Worm (Caenorhabditis elegans): ENCODE results near the gene mup-4.

- no peak for TF ChIP-seq nhr-237 (tag; optimal IDR thresholded peaks at IDR 0.05)
- TF ChIP-seq pqm-1 (tag; optimal IDR thresholded peaks at IDR 0.05): no peak
- no peak for TF ChIP-seq mdl-1 (tag; optimal IDR thresholded peaks at IDR 0.05)
- TF ChIP-seq unc-62 (GFP tag; optimal IDR thresholded peaks at IDR 0.05): no peak
- TF ChIP-seq egl-5 (tag; optimal IDR thresholded peaks at IDR 0.05): no peak
- no peak for TF ChIP-seq nhr-28 (tag; optimal IDR thresholded peaks at IDR 0.05)
- TF ChIP-seq elt-1 (tag; optimal IDR thresholded peaks at IDR 0.05): no peak
- TF ChIP-seq sea-2 (GFP tag; optimal IDR thresholded peaks at IDR 0.05): no peak
- TF ChIP-seq elt-2 (tag; optimal IDR thresholded peaks at IDR 0.05): no peak
- TF ChIP-seq nhr-67 (tag; optimal IDR thresholded peaks at IDR 0.05): no peak
- TF ChIP-seq fos-1 (tag; optimal IDR thresholded peaks at IDR 0.05): no peak
- TF ChIP-seq aly-2 (tag; optimal IDR thresholded peaks at IDR 0.05): no peak
- TF ChIP-seq fkh-10 (GFP tag; optimal IDR thresholded peaks at IDR 0.05): no peak
These were observed 28.9 kb downstream of the mup-4 start, which contains the start of gene mls-1 for ce11 chrIII:7460018-7460417.
